Fruit fly (Drosophila melanogaster) whole organism, adult: ENCODE results near the gene Iru.

Experiments
- CG11617 ChIP-seq: fragments of 200-800 bp; sonication (Bioruptor generic); optimal IDR thresholded peaks from 2 replicates; lab custom pipeline; 2017; ENCODE audit warnings: mild to moderate bottlenecking, missing biosample characterization, missing genetic modification reagents, missing genetic modification characterization
- CG12768 ChIP-seq: fragments of 200-800 bp; sonication (Bioruptor generic); optimal IDR thresholded peaks from 2 replicates; lab custom pipeline; 2017; ENCODE audit warnings: missing biosample characterization, missing genetic modification characterization, mild to moderate bottlenecking, moderate library complexity, missing genetic modification reagents
- CG14711 ChIP-seq: fragments of 200-800 bp; sonication (Bioruptor generic); optimal IDR thresholded peaks from 2 replicates; lab custom pipeline; 2018; ENCODE audit warnings: missing biosample characterization, mild to moderate bottlenecking, missing genetic modification characterization, moderate library complexity
- CG1620 ChIP-seq: fragments of 200-800 bp; sonication (Bioruptor generic); optimal IDR thresholded peaks from 2 replicates; lab custom pipeline; 2016; ENCODE audit warnings: missing biosample characterization, missing genetic modification characterization
- CG33017 ChIP-seq: fragments of 200-800 bp; sonication (Bioruptor generic); optimal IDR thresholded peaks from 2 replicates; lab custom pipeline; 2018; ENCODE audit warnings: missing biosample characterization, mild to moderate bottlenecking, missing genetic modification characterization, moderate library complexity
- CG5204 ChIP-seq: fragments of 200-800 bp; sonication (Bioruptor generic); optimal IDR thresholded peaks from 2 replicates; lab custom pipeline; 2016; ENCODE audit warnings: missing biosample characterization, missing genetic modification characterization
- CG7045 ChIP-seq: fragments of 200-800 bp; sonication (Bioruptor generic); optimal IDR thresholded peaks from 2 replicates; lab custom pipeline; 2017; ENCODE audit warnings: missing biosample characterization, mild to moderate bottlenecking, missing genetic modification characterization
- CG7101 ChIP-seq: fragments of 200-800 bp; sonication (Bioruptor generic); optimal IDR thresholded peaks from 2 replicates; lab custom pipeline; 2018; ENCODE audit warnings: missing biosample characterization, mild to moderate bottlenecking, missing genetic modification characterization, moderate library complexity
- Clk ChIP-seq: fragments of 200-800 bp; sonication (Bioruptor generic); optimal IDR thresholded peaks from 2 replicates; lab custom pipeline; 2017; ENCODE audit warnings: missing biosample characterization, missing genetic modification characterization
- Crg-1 ChIP-seq: fragments of 200-800 bp; sonication (Bioruptor generic); optimal IDR thresholded peaks from 2 replicates; lab custom pipeline; 2016; ENCODE audit warnings: missing biosample characterization, missing genetic modification characterization
- Hr96 ChIP-seq: fragments of 200-800 bp; sonication (Bioruptor generic); optimal IDR thresholded peaks from 2 replicates; lab custom pipeline; 2016; ENCODE audit warnings: missing biosample characterization, missing genetic modification characterization
- Mnt ChIP-seq: fragments of 200-800 bp; sonication (Bioruptor generic); optimal IDR thresholded peaks from 2 replicates; lab custom pipeline; 2016; ENCODE audit warnings: missing biosample characterization, mild to moderate bottlenecking, missing genetic modification characterization
- bab1 ChIP-seq: fragments of 200-800 bp; sonication (Bioruptor generic); optimal IDR thresholded peaks from 3 replicates; lab custom pipeline; 2019; ENCODE audit warnings: missing biosample characterization, mild to moderate bottlenecking, missing genetic modification characterization, moderate library complexity
- cic ChIP-seq: fragments of 200-800 bp; sonication (Bioruptor generic); optimal IDR thresholded peaks from 2 replicates; lab custom pipeline; 2017; ENCODE audit warnings: missing biosample characterization, mild to moderate bottlenecking, missing genetic modification characterization, moderate library complexity
- cnc ChIP-seq, 2 experiments: fragments of >200 bp; optimal IDR thresholded peaks; 2 replicates each; lab custom pipeline; 2017
- kay ChIP-seq: fragments of 200-800 bp; sonication (Bioruptor generic); peaks from one replicate; lab custom pipeline; 2016; ENCODE audit warnings: missing biosample characterization, missing genetic modification characterization, borderline replicate concordance
- ovo ChIP-seq: fragments of 200-800 bp; sonication (Bioruptor generic); optimal IDR thresholded peaks from 2 replicates; lab custom pipeline; 2016; ENCODE audit warnings: missing biosample characterization, missing genetic modification characterization
- pad ChIP-seq: fragments of 200-800 bp; sonication (Bioruptor generic); optimal IDR thresholded peaks from 3 replicates; lab custom pipeline; 2017; ENCODE audit warnings: missing biosample characterization, missing genetic modification characterization, mild to moderate bottlenecking, moderate library complexity, missing genetic modification reagents
- tj ChIP-seq: fragments of 200-800 bp; sonication (Bioruptor generic); optimal IDR thresholded peaks from 3 replicates; lab custom pipeline; 2017; ENCODE audit warnings: missing biosample characterization, mild to moderate bottlenecking, missing genetic modification characterization, moderate library complexity
- toe ChIP-seq: fragments of 200-800 bp; sonication (Bioruptor generic); optimal IDR thresholded peaks from 2 replicates; lab custom pipeline; 2016; ENCODE audit warnings: missing biosample characterization, missing genetic modification characterization

Gene Iru

dm6 chr3R:9006129-9006528, at the start of gene Iru, which contains the start of gene Prosbeta3:
Gene Iru (plus strand): TSS chr3R:9006456.
Gene Prosbeta3 (minus strand): TSS chr3R:9006226.
- TF ChIP-seq Crg-1 (no peak), Mnt (GFP tag; lab: Kevin White, UChicago) (peak; percentile 4), toe (GFP tag; lab: Kevin White, UChicago) (no peak)

- TF ChIP-seq toe (GFP tag; lab: Kevin White, UChicago) (no peak), CG5204 (no peak), CG7101 (tag; lab: Kevin White, UChicago) (no peak), tj (GFP tag; lab: Kevin White, UChicago) (no peak), ovo (GFP tag; lab: Kevin White, UChicago) (no peak), Mnt (GFP tag; lab: Kevin White, UChicago) (no peak), CG7045 (GFP tag; lab: Kevin White, UChicago) (no peak), kay (no peak), cic (GFP tag; lab: Kevin White, UChicago) (no peak), CG1620 (GFP tag; lab: Kevin White, UChicago) (no peak), cnc (optimal IDR thresholded peaks at IDR 0.05; lab: Kevin White, UChicago) (no peak), CG11617 (GFP tag; lab: Kevin White, UChicago) (no peak), pad (GFP tag; lab: Kevin White, UChicago) (no peak), CG14711 (tag; lab: Kevin White, UChicago) (no peak), bab1 (no peak), Hr96 (GFP tag; lab: Kevin White, UChicago) (no peak), Crg-1 (no peak), CG12768 (no peak)
Observed at dm6 chr3R:8957739-8958138, 48.5 kb upstream of the Iru start.

dm6 chr3R:8958300-8958699, 48.0 kb upstream of the Iru start:
- TF ChIP-seq cnc (optimal IDR thresholded peaks at IDR 0.05; lab: Kevin White, UChicago) (no peak), CG12768 (no peak), CG7045 (GFP tag; lab: Kevin White, UChicago) (no peak), Mnt (GFP tag; lab: Kevin White, UChicago) (no peak), tj (GFP tag; lab: Kevin White, UChicago) (no peak), CG33017 (tag; lab: Kevin White, UChicago) (no peak), CG14711 (tag; lab: Kevin White, UChicago) (no peak), kay (no peak), Hr96 (GFP tag; lab: Kevin White, UChicago) (no peak), cic (GFP tag; lab: Kevin White, UChicago) (no peak), Clk (no peak), CG11617 (GFP tag; lab: Kevin White, UChicago) (no peak), CG1620 (GFP tag; lab: Kevin White, UChicago) (no peak), toe (GFP tag; lab: Kevin White, UChicago) (no peak), ovo (GFP tag; lab: Kevin White, UChicago) (no peak), pad (GFP tag; lab: Kevin White, UChicago) (no peak), CG7101 (tag; lab: Kevin White, UChicago) (no peak), CG5204 (no peak), Crg-1 (no peak)

- TF ChIP-seq cic (GFP tag; lab: Kevin White, UChicago) (no peak), CG7045 (GFP tag; lab: Kevin White, UChicago) (no peak), pad (GFP tag; lab: Kevin White, UChicago) (no peak), CG11617 (GFP tag; lab: Kevin White, UChicago) (no peak), CG7101 (tag; lab: Kevin White, UChicago) (no peak), Hr96 (GFP tag; lab: Kevin White, UChicago) (no peak), CG14711 (tag; lab: Kevin White, UChicago) (no peak), CG12768 (no peak), Mnt (GFP tag; lab: Kevin White, UChicago) (no peak), bab1 (no peak), toe (GFP tag; lab: Kevin White, UChicago) (no peak), CG5204 (no peak), CG33017 (tag; lab: Kevin White, UChicago) (no peak), ovo (GFP tag; lab: Kevin White, UChicago) (no peak)
Observed at dm6 chr3R:8959153-8959552, 47.1 kb upstream of the Iru start.

dm6 chr3R:8960329-8960728, 45.9 kb upstream of the Iru start:
- TF ChIP-seq ovo (GFP tag; lab: Kevin White, UChicago) (no peak), Crg-1 (no peak), CG14711 (tag; lab: Kevin White, UChicago) (no peak), Mnt (GFP tag; lab: Kevin White, UChicago) (no peak), Hr96 (GFP tag; lab: Kevin White, UChicago) (no peak), CG5204 (no peak), CG11617 (GFP tag; lab: Kevin White, UChicago) (no peak)

- TF ChIP-seq pad (GFP tag; lab: Kevin White, UChicago) (no peak), CG7101 (tag; lab: Kevin White, UChicago) (no peak), cic (GFP tag; lab: Kevin White, UChicago) (no peak), CG14711 (tag; lab: Kevin White, UChicago) (no peak), kay (no peak), CG7045 (GFP tag; lab: Kevin White, UChicago) (no peak), CG5204 (no peak), bab1 (no peak), Hr96 (GFP tag; lab: Kevin White, UChicago) (no peak), CG33017 (tag; lab: Kevin White, UChicago) (no peak), Clk (no peak), Mnt (GFP tag; lab: Kevin White, UChicago) (no peak), CG1620 (GFP tag; lab: Kevin White, UChicago) (no peak), tj (GFP tag; lab: Kevin White, UChicago) (no peak)
Observed at dm6 chr3R:8962860-8963755, 43.1 kb upstream of the Iru start, which contains the start of gene ich. Gene ich (minus strand): TSS chr3R:8963037.
